Worm (Caenorhabditis elegans) whole organism, L4 larva: ENCODE data around the gene srh-140.
A peak's percentile ranks its signal among the peaks of the same experiment; 100 is the strongest.

Experiments used
- T26A8.4 ChIP-seq: fragments of 200-800 bp; sonication (Bioruptor generic); IDR thresholded peaks from 2 replicates; pipeline ENCODE4 v1.3.6; 2022; ENCODE audit warnings: missing genetic modification characterization, missing compliant biosample characterization
- Y105C5A.15 ChIP-seq: fragments of 200-800 bp; sonication (Bioruptor generic); IDR thresholded peaks from 2 replicates; pipeline ENCODE4 v1.3.6; 2022; ENCODE audit warnings: missing genetic modification characterization, missing compliant biosample characterization
- Y48G9A.11 ChIP-seq: fragments of 200-800 bp; sonication (Bioruptor generic); IDR thresholded peaks from 2 replicates; pipeline ENCODE4 v1.3.6; 2022; ENCODE audit warnings: missing genetic modification reagents, missing genetic modification characterization, missing compliant biosample characterization
- ZK337.2 ChIP-seq: fragments of 200-800 bp; sonication (Bioruptor generic); IDR thresholded peaks from 2 replicates; pipeline ENCODE4 v1.3.6; 2022; ENCODE audit warnings: missing genetic modification reagents, missing genetic modification characterization, missing compliant biosample characterization
- aha-1 ChIP-seq: fragments of 150-350 bp; peaks from one replicate; lab custom pipeline; 2014; ENCODE audit warnings: missing biosample characterization, missing genetic modification characterization
- aly-2 ChIP-seq: sonication (generic microtip); optimal IDR thresholded peaks from 2 replicates; lab custom pipeline; 2018; ENCODE audit warnings: missing biosample characterization, missing genetic modification characterization
- ama-1 ChIP-seq: fragments of 150-350 bp; optimal IDR thresholded peaks from 2 replicates; lab custom pipeline; 2014; ENCODE audit warnings: inconsistent platforms, mixed read lengths
- attf-4 ChIP-seq: sonication (generic microtip); optimal IDR thresholded peaks from 3 replicates; lab custom pipeline; 2017; ENCODE audit warnings: missing biosample characterization, missing genetic modification characterization
- ceh-32 ChIP-seq: sonication (generic microtip); optimal IDR thresholded peaks from 2 replicates; lab custom pipeline; 2016; ENCODE audit warnings: mild to moderate bottlenecking, missing genetic modification characterization, missing compliant biosample characterization; ENCODE audit not compliant: poor library complexity
- ceh-44 ChIP-seq: fragments of 200-800 bp; sonication (Bioruptor generic); IDR thresholded peaks from 2 replicates; pipeline ENCODE4 v1.3.6; 2022; ENCODE audit warnings: missing genetic modification reagents, missing genetic modification characterization, missing compliant biosample characterization
- ceh-62 ChIP-seq: sonication (generic microtip); optimal IDR thresholded peaks from 2 replicates; lab custom pipeline; 2017; ENCODE audit warnings: missing biosample characterization, missing genetic modification characterization
- ceh-82 ChIP-seq: sonication (generic microtip); optimal IDR thresholded peaks from 2 replicates; lab custom pipeline; 2017; ENCODE audit warnings: missing biosample characterization, missing genetic modification characterization
- daf-12 ChIP-seq: fragments of 150-350 bp; optimal IDR thresholded peaks from 2 replicates; lab custom pipeline; 2014; ENCODE audit warnings: missing biosample characterization, missing genetic modification reagents, missing genetic modification characterization
- egl-27 ChIP-seq: sonication (generic microtip); optimal IDR thresholded peaks from 3 replicates; lab custom pipeline; 2017; ENCODE audit warnings: missing biosample characterization, missing genetic modification reagents, missing genetic modification characterization
- egl-43 ChIP-seq: fragments of 200-800 bp; sonication (Bioruptor generic); IDR thresholded peaks from 2 replicates; pipeline ENCODE4 v1.3.6; 2022; ENCODE audit warnings: missing genetic modification reagents, missing genetic modification characterization, missing compliant biosample characterization
- fos-1 ChIP-seq: fragments of 150-350 bp; optimal IDR thresholded peaks from 2 replicates; lab custom pipeline; 2014; ENCODE audit warnings: missing biosample characterization, missing genetic modification characterization
- hif-1 ChIP-seq, 2 experiments: sonication (generic microtip); optimal IDR thresholded peaks; 2 replicates each; lab custom pipeline; 2016 to 2017; ENCODE audit warnings: missing compliant biosample characterization in 2 of 2, missing genetic modification characterization in 2 of 2, missing genetic modification reagents in 2 of 2, missing genotype in 2 of 2, mild to moderate bottlenecking in 1 of 2
- hmg-1.1 ChIP-seq: fragments of 200-800 bp; sonication (Bioruptor generic); IDR thresholded peaks from 2 replicates; pipeline ENCODE4 v1.3.6; 2022; ENCODE audit warnings: missing genetic modification reagents, missing genetic modification characterization, missing compliant biosample characterization
- jun-1 ChIP-seq: fragments of 150-350 bp; optimal IDR thresholded peaks from 2 replicates; lab custom pipeline; 2014; ENCODE audit warnings: missing biosample characterization, missing genetic modification reagents, missing genetic modification characterization
- lim-7 ChIP-seq: fragments of 200-800 bp; sonication (Bioruptor generic); IDR thresholded peaks from 2 replicates; pipeline ENCODE4 v1.3.6; 2022; ENCODE audit warnings: missing genetic modification characterization, missing compliant biosample characterization
- lin-1 ChIP-seq: fragments of 200-800 bp; sonication (Bioruptor generic); IDR thresholded peaks from 2 replicates; pipeline ENCODE4 v1.3.6; 2022; ENCODE audit warnings: missing genetic modification reagents, missing genetic modification characterization, missing compliant biosample characterization
- lin-13 ChIP-seq: fragments of 150-350 bp; optimal IDR thresholded peaks from 2 replicates; lab custom pipeline; 2014; ENCODE audit warnings: missing biosample characterization, missing genetic modification reagents, missing genetic modification characterization
- lsy-2 ChIP-seq, 2 experiments: fragments of 150-350 bp in 1 of 2; sonication (generic microtip) in 1 of 2; optimal IDR thresholded peaks; 2 replicates each; lab custom pipeline; 2014 to 2017; ENCODE audit warnings: missing biosample characterization in 2 of 2, missing genetic modification characterization in 2 of 2
- madf-5 ChIP-seq, 2 experiments: fragments of 200-800 bp; sonication (Bioruptor generic); IDR thresholded peaks; 2 replicates each; pipeline ENCODE4 v1.3.6; 2022; ENCODE audit warnings: missing compliant biosample characterization in 2 of 2, missing genetic modification characterization in 2 of 2
- mep-1 ChIP-seq: fragments of 150-350 bp; sonication (generic microtip); optimal IDR thresholded peaks from 3 replicates; lab custom pipeline; 2014; ENCODE audit warnings: missing biosample characterization, missing genetic modification characterization
- mxl-2 ChIP-seq: fragments of 200-800 bp; sonication (Bioruptor generic); conservative IDR thresholded peaks from 2 replicates; pipeline ENCODE4 v1.3.6; 2022; ENCODE audit warnings: missing genetic modification reagents, missing genetic modification characterization, missing compliant biosample characterization
- nhr-10 ChIP-seq: fragments of 150-350 bp; optimal IDR thresholded peaks from 2 replicates; lab custom pipeline; 2014; ENCODE audit warnings: missing biosample characterization, missing genetic modification characterization
- nhr-102 ChIP-seq: sonication (generic microtip); optimal IDR thresholded peaks from 2 replicates; lab custom pipeline; 2016; ENCODE audit warnings: mild to moderate bottlenecking, missing genetic modification characterization, moderate library complexity, missing compliant biosample characterization
- nhr-237 ChIP-seq: sonication (generic microtip); optimal IDR thresholded peaks from 2 replicates; lab custom pipeline; 2017; ENCODE audit warnings: missing biosample characterization, missing genetic modification characterization
- nhr-25 ChIP-seq: sonication (generic microtip); optimal IDR thresholded peaks from 2 replicates; lab custom pipeline; 2017; ENCODE audit warnings: missing genetic modification characterization, mild to moderate bottlenecking, missing compliant biosample characterization, antibody characterized with exemption, moderate library complexity, borderline replicate concordance; ENCODE audit not compliant: insufficient read depth
- pqm-1 ChIP-seq: sonication (generic microtip); optimal IDR thresholded peaks from 2 replicates; lab custom pipeline; 2017; ENCODE audit warnings: missing biosample characterization, missing genetic modification characterization
- rbr-2 ChIP-seq: sonication (generic microtip); optimal IDR thresholded peaks from 2 replicates; lab custom pipeline; 2016; ENCODE audit warnings: missing genotype, missing genetic modification characterization, missing compliant biosample characterization
- saeg-2 ChIP-seq: fragments of 200-800 bp; sonication (Bioruptor generic); IDR thresholded peaks from 2 replicates; pipeline ENCODE4 v1.3.6; 2022; ENCODE audit warnings: missing genetic modification reagents, missing genetic modification characterization, missing compliant biosample characterization
- set-16 ChIP-seq: fragments of 200-800 bp; sonication (Bioruptor generic); IDR thresholded peaks from 2 replicates; pipeline ENCODE4 v1.3.6; 2022; ENCODE audit warnings: missing genetic modification reagents, missing genetic modification characterization, missing compliant biosample characterization
- snpc-4 ChIP-seq: fragments of 150-350 bp; optimal IDR thresholded peaks from 2 replicates; lab custom pipeline; 2014; ENCODE audit warnings: missing biosample characterization, missing genetic modification characterization
- spr-1 ChIP-seq: sonication (generic microtip); optimal IDR thresholded peaks from 2 replicates; lab custom pipeline; 2016; ENCODE audit warnings: mild to moderate bottlenecking, missing genetic modification characterization, missing compliant biosample characterization
- spr-3 ChIP-seq: fragments of 200-800 bp; sonication (Bioruptor generic); optimal IDR thresholded peaks from 2 replicates; lab custom pipeline; 2018; ENCODE audit warnings: mild to moderate bottlenecking, missing genetic modification characterization, missing compliant biosample characterization
- unc-39 ChIP-seq: sonication (generic microtip); optimal IDR thresholded peaks from 2 replicates; lab custom pipeline; 2017; ENCODE audit warnings: missing biosample characterization, missing genetic modification characterization
- unc-62 ChIP-seq, 3 experiments: fragments of 150-350 bp in 1 of 3; sonication (generic microtip); optimal IDR thresholded peaks in 2 of 3; peaks in 1 of 3; 1 replicate in 1 of 3; 2 replicates in 2 of 3; lab custom pipeline; 2014 to 2017; ENCODE audit warnings: missing biosample characterization in 3 of 3, missing genetic modification characterization in 3 of 3, missing genetic modification reagents in 3 of 3, missing genotype in 1 of 3
- zip-11 ChIP-seq: fragments of 200-800 bp; sonication (Bioruptor generic); IDR thresholded peaks from 2 replicates; pipeline ENCODE4 v1.3.6; 2022; ENCODE audit warnings: missing genetic modification characterization, missing compliant biosample characterization
- zip-2 ChIP-seq: fragments of 150-350 bp; optimal IDR thresholded peaks from 2 replicates; lab custom pipeline; 2014; ENCODE audit warnings: missing biosample characterization, missing genetic modification characterization
- ztf-7 ChIP-seq: fragments of 150-350 bp; optimal IDR thresholded peaks from 2 replicates; lab custom pipeline; 2014; ENCODE audit warnings: missing biosample characterization, missing genetic modification characterization

Gene srh-140

ce11 chrV:15718562-15718961, 3.4 kb upstream of the srh-140 start, which contains the start of gene Y6E2A.5:
Y6E2A.5 (minus strand) TSS chrV:15718662.
- no peak for TF ChIP-seq aly-2 (tag; lab: Kevin White, UChicago)
- TF ChIP-seq unc-62 (GFP tag; optimal IDR thresholded peaks at IDR 0.05 in 1 of 2; lab: Kevin White, UChicago), result peak in 1 of 2 experiments; percentile 18
- TF ChIP-seq unc-62 (tag; optimal IDR thresholded peaks at IDR 0.05; lab: Kevin White, UChicago), result no peak

- no peak for TF ChIP-seq Y48G9A.11 (GFP tag; lab: Robert Waterston, UW)
- no peak for TF ChIP-seq zip-11 (GFP tag; lab: Robert Waterston, UW)
- TF ChIP-seq Y105C5A.15 (GFP tag; lab: Robert Waterston, UW), result no peak
- TF ChIP-seq ceh-44 (GFP tag; lab: Robert Waterston, UW), result no peak
- TF ChIP-seq nhr-25, result no peak
- no peak for TF ChIP-seq attf-4 (tag; lab: Kevin White, UChicago)
- no peak for TF ChIP-seq daf-12
- no peak for TF ChIP-seq jun-1 (tag; lab: Kevin White, UChicago)
- TF ChIP-seq pqm-1 (tag; lab: Kevin White, UChicago), result no peak
- TF ChIP-seq aly-2 (tag; lab: Kevin White, UChicago), result no peak
- TF ChIP-seq ceh-82 (tag; lab: Kevin White, UChicago), result no peak
- no peak for TF ChIP-seq zip-2 (tag; lab: Kevin White, UChicago)
- TF ChIP-seq ZK337.2 (GFP tag; lab: Robert Waterston, UW), result no peak
Measured at ce11 chrV:15719570-15719969, 2.4 kb upstream of the srh-140 start, which contains the start of gene Y6E2A.7. Y6E2A.7 (plus strand) TSS chrV:15719870.

- TF ChIP-seq aha-1 (tag; lab: Kevin White, UChicago), result peak; percentile 24
- TF ChIP-seq spr-3 (GFP tag; lab: Kevin White, UChicago), result no peak
Measured at ce11 chrV:15721431-15721830, 557 bp upstream of the srh-140 start.

- TF ChIP-seq Y105C5A.15 (GFP tag; lab: Robert Waterston, UW), result no peak
- TF ChIP-seq unc-39 (tag; lab: Kevin White, UChicago), result no peak
- no peak for TF ChIP-seq ceh-62 (tag; lab: Kevin White, UChicago)
- TF ChIP-seq ama-1 (lab: Kevin White, UChicago), result no peak
- no peak for TF ChIP-seq nhr-10 (tag; lab: Kevin White, UChicago)
- no peak for TF ChIP-seq rbr-2 (tag; lab: Kevin White, UChicago)
- TF ChIP-seq lsy-2 (tag; optimal IDR thresholded peaks at IDR 0.05; lab: Kevin White, UChicago), result no peak
- no peak for TF ChIP-seq ceh-32 (tag; lab: Kevin White, UChicago)
Measured at ce11 chrV:15726610-15727009, 4.6 kb downstream of the srh-140 start, which contains the start of the genes irld-57 and sfxn-1.3. irld-57 (minus strand) TSS chrV:15726710. sfxn-1.3 (plus strand) TSS chrV:15726841.

ce11 chrV:15730459-15730858, 8.5 kb downstream of the srh-140 start, which contains the start of gene Y6E2A.10:
Y6E2A.10 (minus strand) TSS chrV:15730559.
- TF ChIP-seq mxl-2 (GFP tag; lab: Robert Waterston, UW), result no peak
- no peak for TF ChIP-seq saeg-2 (GFP tag; lab: Robert Waterston, UW)
- TF ChIP-seq nhr-102 (tag; lab: Kevin White, UChicago), result no peak
- no peak for TF ChIP-seq unc-39 (tag; lab: Kevin White, UChicago)
- no peak for TF ChIP-seq ztf-7 (tag; lab: Kevin White, UChicago)
- TF ChIP-seq T26A8.4 (GFP tag; lab: Robert Waterston, UW), result no peak

- TF ChIP-seq fos-1 (tag; lab: Kevin White, UChicago), result no peak
- no peak for TF ChIP-seq lim-7
- no peak for TF ChIP-seq snpc-4 (tag; lab: Kevin White, UChicago)
- no peak for TF ChIP-seq hmg-1.1 (GFP tag; lab: Robert Waterston, UW)
- no peak for TF ChIP-seq egl-43 (GFP tag; lab: Robert Waterston, UW)
- no peak for TF ChIP-seq mep-1 (tag; lab: Kevin White, UChicago)
- TF ChIP-seq lin-13, result no peak
- TF ChIP-seq nhr-102 (tag; lab: Kevin White, UChicago), result no peak
- no peak for TF ChIP-seq mxl-2 (GFP tag; lab: Robert Waterston, UW)
- TF ChIP-seq nhr-237 (tag; lab: Kevin White, UChicago), result no peak
- no peak for TF ChIP-seq madf-5 (GFP tag; IDR thresholded peaks at IDR 0.05; lab: Robert Waterston, UW)
- no peak for TF ChIP-seq zip-11 (GFP tag; lab: Robert Waterston, UW)
- no peak for TF ChIP-seq set-16 (GFP tag; lab: Robert Waterston, UW)
- TF ChIP-seq spr-1, result no peak
- no peak for TF ChIP-seq lin-1 (GFP tag; lab: Robert Waterston, UW)
- TF ChIP-seq hif-1 (tag; optimal IDR thresholded peaks at IDR 0.05; lab: Kevin White, UChicago), result no peak
- TF ChIP-seq egl-27 (tag; lab: Kevin White, UChicago), result no peak
Measured at ce11 chrV:15732209-15732608, 10.2 kb downstream of the srh-140 start, which contains the start of gene str-38. str-38 (minus strand) TSS chrV:15732309.
